Worm (Caenorhabditis elegans): ENCODE measurements around the gene tag-18.
A peak's percentile ranks its signal among the peaks of the same experiment; 100 is the strongest.

- TF ChIP-seq nhr-237 (tag; optimal IDR thresholded peaks at IDR 0.05) (no peak), daf-8 (GFP tag; IDR thresholded peaks at IDR 0.05) (no peak), zag-1 (tag; optimal IDR thresholded peaks at IDR 0.05) (no peak), aly-2 (tag; optimal IDR thresholded peaks at IDR 0.05) (no peak), nhr-76 (tag; optimal IDR thresholded peaks at IDR 0.05) (no peak), egl-43 (GFP tag; IDR thresholded peaks at IDR 0.05) (no peak), ceh-20 (GFP tag; IDR thresholded peaks at IDR 0.05) (no peak), jun-1 (tag; optimal IDR thresholded peaks at IDR 0.05) (no peak), unc-62 (GFP tag; optimal IDR thresholded peaks at IDR 0.05 in 1 of 2) (peak in 1 of 2 experiments; percentile 93), unc-62 (tag; optimal IDR thresholded peaks at IDR 0.05) (no peak)
Observed at ce11 chrX:3743190-3743589, 9.4 kb upstream of the tag-18 start.

All from whole organism, L4 larva.